Worm (Caenorhabditis elegans) whole organism, mixed stage, embryonic: ENCODE data around the gene srt-63.

Source experiments
- M03D4.4 ChIP-seq: sonication (generic microtip); optimal IDR thresholded peaks from 2 replicates; lab custom pipeline; 2017; ENCODE audit warnings: mild to moderate bottlenecking, missing genetic modification characterization, missing compliant biosample characterization
- bed-3 ChIP-seq: fragments of 200-800 bp; sonication (Bioruptor generic); optimal IDR thresholded peaks from 3 replicates; lab custom pipeline; 2018; ENCODE audit warnings: mild to moderate bottlenecking, missing genetic modification characterization, moderate library complexity, missing compliant biosample characterization
- blmp-1 ChIP-seq: fragments of 150-350 bp; optimal IDR thresholded peaks from 2 replicates; lab custom pipeline; 2014; ENCODE audit warnings: missing biosample characterization, missing genetic modification characterization
- ceh-39 ChIP-seq: fragments of 150-350 bp; optimal IDR thresholded peaks from 2 replicates; lab custom pipeline; 2014; ENCODE audit warnings: missing biosample characterization, missing genetic modification characterization
- ceh-43 ChIP-seq: fragments of 200-800 bp; sonication (Bioruptor generic); optimal IDR thresholded peaks from 2 replicates; lab custom pipeline; 2018; ENCODE audit warnings: mild to moderate bottlenecking, missing genetic modification characterization, moderate library complexity, missing compliant biosample characterization
- ceh-83 ChIP-seq: fragments of 200-800 bp; sonication (Bioruptor generic); optimal IDR thresholded peaks from 2 replicates; lab custom pipeline; 2018; ENCODE audit warnings: mild to moderate bottlenecking, missing genetic modification characterization, missing compliant biosample characterization
- ces-1 ChIP-seq: fragments of 150-350 bp; optimal IDR thresholded peaks from 2 replicates; lab custom pipeline; 2014; ENCODE audit warnings: missing biosample characterization, missing genetic modification reagents, missing genetic modification characterization
- cnd-1 ChIP-seq: fragments of 200-800 bp; sonication (Bioruptor generic); optimal IDR thresholded peaks from 2 replicates; lab custom pipeline; 2018; ENCODE audit warnings: mild to moderate bottlenecking, missing genetic modification characterization, missing compliant biosample characterization
- drap-1 ChIP-seq: fragments of 200-800 bp; sonication (Bioruptor generic); optimal IDR thresholded peaks from 3 replicates; lab custom pipeline; 2018; ENCODE audit warnings: mild to moderate bottlenecking, missing genetic modification characterization, missing compliant biosample characterization
- elt-1 ChIP-seq: sonication (generic microtip); optimal IDR thresholded peaks from 2 replicates; lab custom pipeline; 2017; ENCODE audit warnings: missing genetic modification characterization, mild to moderate bottlenecking, missing compliant biosample characterization, antibody characterized with exemption, moderate library complexity, borderline replicate concordance; ENCODE audit not compliant: insufficient read depth
- elt-3 ChIP-seq: fragments of 150-350 bp; optimal IDR thresholded peaks from 2 replicates; lab custom pipeline; 2014; ENCODE audit warnings: missing biosample characterization, missing genetic modification characterization
- flh-1 ChIP-seq: fragments of 200-800 bp; sonication (Bioruptor generic); optimal IDR thresholded peaks from 2 replicates; lab custom pipeline; 2018; ENCODE audit warnings: mild to moderate bottlenecking, missing genetic modification characterization, moderate library complexity, missing compliant biosample characterization
- ham-2 ChIP-seq: fragments of 200-800 bp; sonication (Bioruptor generic); optimal IDR thresholded peaks from 2 replicates; lab custom pipeline; 2018; ENCODE audit warnings: mild to moderate bottlenecking, missing genetic modification characterization, missing compliant biosample characterization
- hlh-1 ChIP-seq: fragments of 150-350 bp; optimal IDR thresholded peaks from 2 replicates; lab custom pipeline; 2014; ENCODE audit warnings: missing biosample characterization, missing genetic modification reagents, missing genetic modification characterization
- lin-13 ChIP-seq: fragments of 150-350 bp; optimal IDR thresholded peaks from 2 replicates; lab custom pipeline; 2014; ENCODE audit warnings: missing biosample characterization, missing genetic modification characterization
- lin-32 ChIP-seq: fragments of 200-800 bp; sonication (Bioruptor generic); optimal IDR thresholded peaks from 2 replicates; lab custom pipeline; 2018; ENCODE audit warnings: mild to moderate bottlenecking, missing genetic modification characterization, missing compliant biosample characterization
- lsy-2 ChIP-seq: fragments of 150-350 bp; optimal IDR thresholded peaks from 2 replicates; lab custom pipeline; 2014; ENCODE audit warnings: missing biosample characterization, missing genetic modification characterization
- mab-5 ChIP-seq: fragments of 150-350 bp; optimal IDR thresholded peaks from 2 replicates; lab custom pipeline; 2014; ENCODE audit warnings: missing biosample characterization, missing genetic modification characterization
- mep-1 ChIP-seq: fragments of 150-350 bp; optimal IDR thresholded peaks from 2 replicates; lab custom pipeline; 2017; ENCODE audit warnings: missing biosample characterization, missing genetic modification reagents, missing genetic modification characterization, inconsistent platforms
- mls-2 ChIP-seq: sonication (generic microtip); optimal IDR thresholded peaks from 2 replicates; lab custom pipeline; 2016; ENCODE audit warnings: mild to moderate bottlenecking, missing genetic modification characterization, moderate library complexity, missing compliant biosample characterization
- nhr-12 ChIP-seq: fragments of 150-350 bp; optimal IDR thresholded peaks from 2 replicates; lab custom pipeline; 2014; ENCODE audit warnings: missing biosample characterization, missing genetic modification characterization
- nhr-2 ChIP-seq: fragments of 150-350 bp; optimal IDR thresholded peaks from 2 replicates; lab custom pipeline; 2014; ENCODE audit warnings: missing biosample characterization, missing genetic modification characterization
- nhr-28 ChIP-seq: fragments of 150-350 bp; optimal IDR thresholded peaks from 2 replicates; lab custom pipeline; 2014; ENCODE audit warnings: missing biosample characterization, missing genetic modification characterization
- pha-4 ChIP-seq: fragments of 150-350 bp; optimal IDR thresholded peaks from 2 replicates; lab custom pipeline; 2018; ENCODE audit warnings: missing biosample characterization, missing genetic modification reagents, missing genetic modification characterization
- sem-2 ChIP-seq: fragments of 200-800 bp; sonication (Bioruptor generic); optimal IDR thresholded peaks from 2 replicates; lab custom pipeline; 2018; ENCODE audit warnings: mild to moderate bottlenecking, missing genetic modification characterization, missing compliant biosample characterization
- snpc-4 ChIP-seq: fragments of 150-350 bp; optimal IDR thresholded peaks from 2 replicates; lab custom pipeline; 2014; ENCODE audit warnings: missing biosample characterization, missing genetic modification characterization
- sptf-1 ChIP-seq: sonication (generic microtip); optimal IDR thresholded peaks from 2 replicates; lab custom pipeline; 2017; ENCODE audit warnings: mild to moderate bottlenecking, missing genetic modification characterization, moderate library complexity, missing compliant biosample characterization
- tbx-8 ChIP-seq: fragments of 200-800 bp; sonication (Bioruptor generic); optimal IDR thresholded peaks from 2 replicates; lab custom pipeline; 2018; ENCODE audit warnings: mild to moderate bottlenecking, missing genetic modification characterization, moderate library complexity, missing compliant biosample characterization
- unc-120 ChIP-seq: sonication (generic microtip); optimal IDR thresholded peaks from 2 replicates; lab custom pipeline; 2017; ENCODE audit warnings: missing genetic modification characterization, missing compliant biosample characterization; ENCODE audit not compliant: poor library complexity, severe bottlenecking
- unc-39 ChIP-seq: fragments of 150-350 bp; optimal IDR thresholded peaks from 2 replicates; lab custom pipeline; 2014; ENCODE audit warnings: missing biosample characterization, missing genetic modification characterization
- unc-62 ChIP-seq: fragments of 150-350 bp; optimal IDR thresholded peaks from 2 replicates; lab custom pipeline; 2014; ENCODE audit warnings: missing biosample characterization, missing genetic modification reagents, missing genetic modification characterization
- zip-8 ChIP-seq: fragments of 150-350 bp; optimal IDR thresholded peaks from 2 replicates; lab custom pipeline; 2014; ENCODE audit warnings: missing biosample characterization, missing genetic modification characterization
- ztf-11 ChIP-seq: fragments of 150-350 bp; optimal IDR thresholded peaks from 2 replicates; lab custom pipeline; 2014; ENCODE audit warnings: missing biosample characterization, missing genetic modification characterization

srt-63 gene

ce11 chrV:3266189-3266588 is 10.2 kb upstream of the srt-63 start, which contains the start of gene T28A11.17:
Gene T28A11.17 (minus strand): TSS chrV:3266289.
- no peak for TF ChIP-seq mab-5 (tag; lab: Kevin White, UChicago)
- TF ChIP-seq flh-1: no peak
- TF ChIP-seq ces-1 (GFP tag; lab: Kevin White, UChicago): no peak
- no peak for TF ChIP-seq unc-39 (tag; lab: Kevin White, UChicago)
- TF ChIP-seq elt-3 (tag; lab: Kevin White, UChicago): no peak
- no peak for TF ChIP-seq sptf-1 (tag; lab: Kevin White, UChicago)
- no peak for TF ChIP-seq drap-1 (GFP tag; lab: Kevin White, UChicago)

- TF ChIP-seq elt-1: no peak
- TF ChIP-seq unc-62 (GFP tag; lab: Kevin White, UChicago): no peak
- no peak for TF ChIP-seq nhr-2 (tag; lab: Kevin White, UChicago)
- no peak for TF ChIP-seq lin-13
- no peak for TF ChIP-seq zip-8 (tag; lab: Kevin White, UChicago)
- TF ChIP-seq lin-32: no peak
- no peak for TF ChIP-seq sem-2 (GFP tag; lab: Kevin White, UChicago)
- no peak for TF ChIP-seq cnd-1
- TF ChIP-seq nhr-12 (tag; lab: Kevin White, UChicago): no peak
- no peak for TF ChIP-seq mep-1
These were observed 4.1 kb upstream of the srt-63 start, which contains the start of gene srbc-5 for ce11 chrV:3260075-3260474. Gene srbc-5 (plus strand): TSS chrV:3260375.

- TF ChIP-seq ceh-39 (tag; lab: Kevin White, UChicago) (no peak), unc-39 (tag; lab: Kevin White, UChicago) (no peak), pha-4 (no peak), unc-120 (tag; lab: Kevin White, UChicago) (no peak), mep-1 (no peak), elt-1 (no peak), ceh-43 (GFP tag; lab: Kevin White, UChicago) (no peak), cnd-1 (no peak), drap-1 (GFP tag; lab: Kevin White, UChicago) (no peak), tbx-8 (GFP tag; lab: Kevin White, UChicago) (no peak), lsy-2 (tag; lab: Kevin White, UChicago) (no peak), lin-13 (no peak), sptf-1 (tag; lab: Kevin White, UChicago) (no peak), snpc-4 (tag; lab: Kevin White, UChicago) (no peak), sem-2 (GFP tag; lab: Kevin White, UChicago) (no peak), ceh-83 (GFP tag; lab: Kevin White, UChicago) (no peak), blmp-1 (tag; lab: Kevin White, UChicago) (no peak), zip-8 (tag; lab: Kevin White, UChicago) (no peak)
These were observed 3.2 kb upstream of the srt-63 start, which contains the start of gene T28A11.16 for ce11 chrV:3259168-3259622. Gene T28A11.16 (minus strand): TSS chrV:3259218.

ce11 chrV:3257277-3257676 is 1.3 kb upstream of the srt-63 start, which contains the start of gene T28A11.22:
Gene T28A11.22 (plus strand): TSS chrV:3257577.
- no peak for TF ChIP-seq nhr-12 (tag; lab: Kevin White, UChicago)
- TF ChIP-seq ceh-39 (tag; lab: Kevin White, UChicago): no peak
- TF ChIP-seq tbx-8 (GFP tag; lab: Kevin White, UChicago): no peak
- no peak for TF ChIP-seq ces-1 (GFP tag; lab: Kevin White, UChicago)
- no peak for TF ChIP-seq flh-1
- no peak for TF ChIP-seq nhr-2 (tag; lab: Kevin White, UChicago)

ce11 chrV:3256809-3257208 is 858 bp upstream of the srt-63 start:
- no peak for TF ChIP-seq elt-1
- peak; percentile 88 for TF ChIP-seq lin-32
- TF ChIP-seq tbx-8 (GFP tag; lab: Kevin White, UChicago): no peak
- no peak for TF ChIP-seq sptf-1 (tag; lab: Kevin White, UChicago)
- no peak for TF ChIP-seq unc-120 (tag; lab: Kevin White, UChicago)
- TF ChIP-seq pha-4: no peak
- TF ChIP-seq nhr-2 (tag; lab: Kevin White, UChicago): peak; percentile 61
- TF ChIP-seq bed-3 (GFP tag; lab: Kevin White, UChicago): no peak
- TF ChIP-seq ztf-11 (tag; lab: Kevin White, UChicago): no peak
- TF ChIP-seq ham-2 (GFP tag; lab: Kevin White, UChicago): no peak
- TF ChIP-seq lsy-2 (tag; lab: Kevin White, UChicago): no peak
- no peak for TF ChIP-seq M03D4.4 (tag; lab: Kevin White, UChicago)
- TF ChIP-seq cnd-1: peak; percentile 93
- no peak for TF ChIP-seq drap-1 (GFP tag; lab: Kevin White, UChicago)
- no peak for TF ChIP-seq nhr-28
- TF ChIP-seq hlh-1 (tag; lab: Kevin White, UChicago): peak; percentile 87
- no peak for TF ChIP-seq mls-2 (tag; lab: Kevin White, UChicago)
- TF ChIP-seq ces-1 (GFP tag; lab: Kevin White, UChicago): no peak
- TF ChIP-seq unc-39 (tag; lab: Kevin White, UChicago): no peak
- TF ChIP-seq mep-1: peak; percentile 14
- TF ChIP-seq zip-8 (tag; lab: Kevin White, UChicago): no peak
- no peak for TF ChIP-seq unc-62 (GFP tag; lab: Kevin White, UChicago)
